Worm (Caenorhabditis elegans): ENCODE results near the gene C37C3.10.

The C37C3.10 gene

DNA sequence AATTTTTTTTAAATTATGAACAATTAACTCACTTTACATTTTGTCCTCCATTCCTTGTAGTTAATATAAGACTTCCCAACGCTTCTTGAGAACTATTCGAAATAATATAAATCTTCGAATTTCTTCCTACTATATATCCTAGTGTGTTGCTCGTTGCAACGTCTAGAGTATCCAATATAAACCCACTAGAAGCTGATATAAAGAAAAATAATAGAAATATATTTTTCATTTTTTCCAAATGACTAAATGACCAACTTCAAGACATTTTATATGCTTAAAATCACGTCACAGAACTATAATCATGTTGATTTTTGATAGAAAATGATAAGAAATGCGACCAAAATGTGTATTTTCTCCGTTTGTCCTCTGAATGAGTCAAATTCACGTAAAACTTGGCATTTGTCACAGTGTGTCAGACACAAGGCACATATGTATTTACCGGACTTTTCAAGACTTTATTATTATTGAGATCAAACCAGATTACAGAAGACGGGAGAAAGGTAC, at the start of gene C37C3.10:
TSS of gene C37C3.10 (minus strand) at position 51 of the 504 bp plus-strand sequence.
- TF ChIP-seq nhr-12 (tag; optimal IDR thresholded peaks at IDR 0.05) (no peak), sptf-1 (tag; optimal IDR thresholded peaks at IDR 0.05) (no peak), ceh-43 (GFP tag; optimal IDR thresholded peaks at IDR 0.05) (no peak), tbx-8 (GFP tag; optimal IDR thresholded peaks at IDR 0.05) (no peak), ztf-11 (tag; optimal IDR thresholded peaks at IDR 0.05) (no peak), mls-2 (tag; optimal IDR thresholded peaks at IDR 0.05) (no peak), unc-39 (tag; optimal IDR thresholded peaks at IDR 0.05) (no peak), lin-13 (tag; optimal IDR thresholded peaks at IDR 0.05) (no peak), pha-4 (tag; optimal IDR thresholded peaks at IDR 0.05) (no peak), ceh-39 (tag; optimal IDR thresholded peaks at IDR 0.05) (no peak), cnd-1 (tag; optimal IDR thresholded peaks at IDR 0.05) (no peak)

DNA sequence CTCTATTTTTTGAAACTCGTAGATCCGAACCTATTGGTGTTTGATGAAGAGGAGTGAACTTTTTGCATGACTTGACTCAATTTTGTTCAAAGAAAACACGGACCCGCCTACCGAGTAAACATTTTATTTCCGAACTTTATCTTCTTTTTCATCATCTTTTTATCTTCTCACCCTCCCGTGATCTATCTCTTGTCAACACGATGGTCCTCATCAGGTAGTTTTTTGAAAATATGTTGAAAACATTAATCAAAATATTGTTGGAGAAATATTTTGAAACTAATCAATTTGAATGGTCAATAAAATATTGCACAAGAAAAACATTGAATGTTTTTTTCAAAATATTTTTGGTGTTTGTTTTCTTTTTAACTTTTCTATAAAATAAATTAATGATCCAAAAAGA, 45.6 kb upstream of the C37C3.10 start:
- no peak for TF ChIP-seq pha-4 (tag; optimal IDR thresholded peaks at IDR 0.05)
- TF ChIP-seq mab-5 (tag; optimal IDR thresholded peaks at IDR 0.05) = no peak
- TF ChIP-seq nhr-237 (tag; optimal IDR thresholded peaks at IDR 0.05) = no peak
- no peak for TF ChIP-seq lsy-2 (tag; optimal IDR thresholded peaks at IDR 0.05)
- TF ChIP-seq nhr-2 (tag; optimal IDR thresholded peaks at IDR 0.05) = no peak
- no peak for TF ChIP-seq ces-1 (GFP tag; optimal IDR thresholded peaks at IDR 0.05)
- TF ChIP-seq ceh-43 (GFP tag; optimal IDR thresholded peaks at IDR 0.05) = no peak
- TF ChIP-seq elt-1 (tag; optimal IDR thresholded peaks at IDR 0.05; ENCODE audit: borderline replicate concordance, insufficient read depth) = no peak
- no peak for TF ChIP-seq hlh-1 (tag; optimal IDR thresholded peaks at IDR 0.05)
- TF ChIP-seq tbx-8 (GFP tag; optimal IDR thresholded peaks at IDR 0.05) = no peak
- no peak for TF ChIP-seq unc-62 (GFP tag; optimal IDR thresholded peaks at IDR 0.05)
- TF ChIP-seq nhr-12 (tag; optimal IDR thresholded peaks at IDR 0.05) = no peak
- no peak for TF ChIP-seq mep-1 (tag; optimal IDR thresholded peaks at IDR 0.05)
- no peak for TF ChIP-seq ham-2 (GFP tag; optimal IDR thresholded peaks at IDR 0.05)
- TF ChIP-seq lin-32 (GFP tag; optimal IDR thresholded peaks at IDR 0.05) = no peak
- TF ChIP-seq blmp-1 (tag; optimal IDR thresholded peaks at IDR 0.05) = no peak

DNA sequence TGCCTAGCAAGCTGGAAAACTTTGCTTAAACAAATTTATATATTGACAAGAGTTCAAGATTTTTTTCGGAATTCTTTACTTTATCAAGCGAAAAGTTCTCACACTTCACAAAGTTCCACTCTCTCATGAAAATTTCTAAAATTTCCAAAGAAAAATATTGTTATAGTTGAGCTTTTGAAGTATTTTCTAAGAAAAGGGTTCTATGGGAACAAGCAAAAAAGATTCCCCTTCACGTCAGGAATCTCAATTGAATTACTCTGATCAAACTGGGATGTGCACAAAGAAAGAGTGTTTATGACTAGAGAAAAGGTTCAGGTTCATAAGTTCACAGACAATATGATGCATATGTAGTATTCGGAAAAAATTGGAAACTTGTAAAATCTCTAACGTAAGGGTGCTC, 41.5 kb upstream of the C37C3.10 start:
- no peak for TF ChIP-seq ceh-39 (tag; optimal IDR thresholded peaks at IDR 0.05)
- TF ChIP-seq unc-62 (GFP tag; optimal IDR thresholded peaks at IDR 0.05) = no peak
- TF ChIP-seq hlh-1 (tag; optimal IDR thresholded peaks at IDR 0.05) = no peak
- TF ChIP-seq sptf-1 (tag; optimal IDR thresholded peaks at IDR 0.05) = no peak
- no peak for TF ChIP-seq elt-1 (tag; optimal IDR thresholded peaks at IDR 0.05; ENCODE audit: borderline replicate concordance, insufficient read depth)
- no peak for TF ChIP-seq cnd-1 (tag; optimal IDR thresholded peaks at IDR 0.05)
- TF ChIP-seq nhr-12 (tag; optimal IDR thresholded peaks at IDR 0.05) = no peak

DNA sequence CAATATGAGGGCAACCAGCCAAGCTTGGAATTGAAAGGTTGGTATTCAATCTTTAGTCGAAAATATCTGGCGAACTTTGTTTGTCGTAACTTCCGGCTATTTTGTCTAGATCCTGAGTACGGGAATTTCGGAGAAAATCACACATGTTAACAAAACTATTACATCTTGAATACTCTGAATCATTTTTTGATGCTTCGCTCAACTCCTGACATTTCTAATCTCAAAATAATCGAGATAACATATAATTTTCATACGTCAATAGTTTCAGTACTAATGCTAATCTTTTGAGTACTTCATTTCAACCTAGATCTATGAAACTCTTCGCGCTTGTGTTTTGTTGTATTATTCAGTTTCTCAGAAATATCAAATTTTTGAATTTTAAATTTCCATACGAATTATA, 38.4 kb upstream of the C37C3.10 start:
- TF ChIP-seq flh-1 (GFP tag; optimal IDR thresholded peaks at IDR 0.05) = no peak

DNA sequence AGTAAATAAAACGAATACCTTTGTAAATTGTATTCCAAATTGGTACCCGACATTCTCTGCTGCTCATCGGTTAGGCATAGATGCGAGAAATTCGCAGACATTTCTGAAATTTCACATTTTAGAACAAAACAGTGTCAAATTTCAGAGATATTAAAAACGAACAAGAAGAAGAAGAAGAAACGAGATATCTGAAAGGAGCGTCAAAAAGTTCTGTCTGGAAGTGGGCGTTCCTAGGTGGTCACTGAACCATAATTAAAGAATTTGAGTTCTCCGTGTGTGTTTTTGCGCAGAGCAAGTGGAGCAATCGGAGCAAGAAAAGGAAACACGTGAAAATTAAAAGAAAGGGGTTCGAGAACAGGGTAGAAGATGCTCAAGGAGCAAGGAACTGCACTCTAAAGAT, 36.9 kb upstream of the C37C3.10 start, which contains the start of gene F40A3.7:
TSS of gene F40A3.7 (minus strand) at position 101 of the 400 bp plus-strand sequence.
- TF ChIP-seq snpc-4 (tag; optimal IDR thresholded peaks at IDR 0.05) (no peak), pha-4 (tag; optimal IDR thresholded peaks at IDR 0.05) (no peak), ham-2 (GFP tag; optimal IDR thresholded peaks at IDR 0.05) (no peak), ceh-39 (tag; optimal IDR thresholded peaks at IDR 0.05) (no peak), nhr-12 (tag; optimal IDR thresholded peaks at IDR 0.05) (no peak), unc-62 (GFP tag; optimal IDR thresholded peaks at IDR 0.05) (no peak), sem-2 (GFP tag; optimal IDR thresholded peaks at IDR 0.05) (no peak), lin-13 (tag; optimal IDR thresholded peaks at IDR 0.05) (no peak), sptf-1 (tag; optimal IDR thresholded peaks at IDR 0.05) (no peak), flh-1 (GFP tag; optimal IDR thresholded peaks at IDR 0.05) (no peak), nhr-2 (tag; optimal IDR thresholded peaks at IDR 0.05) (no peak), M03D4.4 (tag; optimal IDR thresholded peaks at IDR 0.05) (no peak), tbx-8 (GFP tag; optimal IDR thresholded peaks at IDR 0.05) (no peak), cnd-1 (tag; optimal IDR thresholded peaks at IDR 0.05) (no peak)

DNA sequence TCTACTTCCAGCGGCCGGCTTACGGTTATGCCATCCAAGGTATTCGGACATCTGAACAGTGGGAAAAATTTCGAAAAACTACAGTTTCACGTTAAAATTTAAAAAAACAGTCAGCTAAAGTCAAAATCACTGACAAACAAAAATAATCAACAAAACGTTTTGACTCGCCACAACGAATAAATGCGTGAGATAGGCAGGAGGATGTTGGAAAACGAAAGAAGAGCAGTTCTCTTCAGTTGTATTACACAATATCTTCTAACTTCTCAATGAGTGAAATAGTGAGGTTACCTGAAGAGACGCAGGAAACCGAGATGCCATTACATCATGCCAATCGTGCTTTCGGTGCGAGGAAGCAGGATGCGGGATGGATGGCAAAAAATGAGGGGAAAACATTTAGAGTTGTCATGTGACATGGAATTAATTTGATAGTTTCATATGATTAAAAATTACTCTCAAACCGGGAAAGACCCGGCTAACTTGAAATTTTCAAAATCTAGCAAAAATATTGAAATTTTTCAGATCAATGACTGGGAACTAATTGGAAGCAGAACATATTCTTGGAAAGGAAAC, 31.0 kb upstream of the C37C3.10 start, which contains the start of gene F40A3.6:
TSS of gene F40A3.6 (minus strand) at position 51 of the 570 bp plus-strand sequence.
- TF ChIP-seq nhr-2 (tag; optimal IDR thresholded peaks at IDR 0.05) = no peak
- no peak for TF ChIP-seq ham-2 (GFP tag; optimal IDR thresholded peaks at IDR 0.05)
- TF ChIP-seq sem-2 (GFP tag; optimal IDR thresholded peaks at IDR 0.05) = no peak
- TF ChIP-seq unc-39 (tag; optimal IDR thresholded peaks at IDR 0.05) = no peak
- peak; percentile 18 for TF ChIP-seq unc-120 (tag; optimal IDR thresholded peaks at IDR 0.05; ENCODE audit: poor library complexity, severe bottlenecking)
- TF ChIP-seq ceh-43 (GFP tag; optimal IDR thresholded peaks at IDR 0.05) = no peak
